Fruit fly (Drosophila melanogaster) whole organism, pupa: ENCODE data around the gene CG3626.

Source experiments
- CG10348 ChIP-seq: fragments of 200-800 bp; sonication (Bioruptor generic); IDR thresholded peaks from 2 replicates; pipeline ENCODE4 v1.3.6; 2022; ENCODE audit warnings: missing biosample characterization, missing genetic modification characterization
- CG12605 ChIP-seq: fragments of 200-800 bp; sonication (Bioruptor generic); IDR thresholded peaks from 2 replicates; pipeline ENCODE4 v1.3.6; 2022; ENCODE audit warnings: missing biosample characterization, missing genetic modification characterization
- CG13204 ChIP-seq: fragments of 200-800 bp; sonication (Bioruptor generic); optimal IDR thresholded peaks from 2 replicates; lab custom pipeline; 2018; ENCODE audit warnings: missing biosample characterization, mild to moderate bottlenecking, missing genetic modification characterization, moderate library complexity
- CG14655 ChIP-seq: fragments of 200-800 bp; sonication (Bioruptor generic); optimal IDR thresholded peaks from 3 replicates; lab custom pipeline; 2017; ENCODE audit warnings: mild to moderate bottlenecking, missing biosample characterization, missing genetic modification reagents, missing genetic modification characterization
- CG15710 ChIP-seq: fragments of 200-800 bp; sonication (Bioruptor generic); optimal IDR thresholded peaks from 2 replicates; lab custom pipeline; 2018; ENCODE audit warnings: missing biosample characterization, mild to moderate bottlenecking, missing genetic modification characterization, moderate library complexity
- CG17806 ChIP-seq: fragments of 200-800 bp; sonication (Bioruptor generic); optimal IDR thresholded peaks from 2 replicates; lab custom pipeline; 2018; ENCODE audit warnings: missing biosample characterization, mild to moderate bottlenecking, missing genetic modification characterization, moderate library complexity
- CG34367 ChIP-seq: fragments of 200-800 bp; sonication (Bioruptor generic); optimal IDR thresholded peaks from 2 replicates; lab custom pipeline; 2018; ENCODE audit warnings: missing biosample characterization, mild to moderate bottlenecking, missing genetic modification characterization
- CG4496 ChIP-seq: fragments of 200-800 bp; sonication (Bioruptor generic); IDR thresholded peaks from 3 replicates; pipeline ENCODE4 v1.3.6; 2022; ENCODE audit warnings: missing biosample characterization, missing genetic modification characterization
- CG8159 ChIP-seq: fragments of 200-800 bp; sonication (Bioruptor generic); optimal IDR thresholded peaks from 3 replicates; lab custom pipeline; 2018; ENCODE audit warnings: missing biosample characterization, mild to moderate bottlenecking, missing genetic modification characterization, moderate library complexity
- CG8301 ChIP-seq: fragments of 200-800 bp; sonication (Bioruptor generic); optimal IDR thresholded peaks from 2 replicates; lab custom pipeline; 2018; ENCODE audit warnings: missing biosample characterization, mild to moderate bottlenecking, missing genetic modification characterization
- CG9948 ChIP-seq: fragments of 200-800 bp; sonication (Bioruptor generic); optimal IDR thresholded peaks from 2 replicates; lab custom pipeline; 2018; ENCODE audit warnings: missing biosample characterization, mild to moderate bottlenecking, missing genetic modification characterization, moderate library complexity
- D1 ChIP-seq: fragments of 200-800 bp; sonication (Bioruptor generic); optimal IDR thresholded peaks from 2 replicates; lab custom pipeline; 2018; ENCODE audit warnings: missing biosample characterization, mild to moderate bottlenecking, missing genetic modification characterization, moderate library complexity
- EcR ChIP-seq: fragments of 200-800 bp; sonication (Bioruptor generic); optimal IDR thresholded peaks from 3 replicates; lab custom pipeline; 2019; ENCODE audit warnings: missing biosample characterization, missing genetic modification characterization, mild to moderate bottlenecking, moderate library complexity, missing genetic modification reagents
- Ets98B ChIP-seq: fragments of 200-800 bp; sonication (Bioruptor generic); IDR thresholded peaks from 2 replicates; pipeline ENCODE4 v1.3.6; 2022; ENCODE audit warnings: missing biosample characterization, missing genetic modification characterization
- Pif1A ChIP-seq: fragments of 200-800 bp; sonication (Bioruptor generic); optimal IDR thresholded peaks from 3 replicates; lab custom pipeline; 2016; ENCODE audit warnings: missing biosample characterization, missing genetic modification characterization
- Pif1B ChIP-seq: fragments of 200-800 bp; sonication (Bioruptor generic); optimal IDR thresholded peaks from 3 replicates; lab custom pipeline; 2016; ENCODE audit warnings: missing biosample characterization, missing genetic modification characterization
- Snoo ChIP-seq: fragments of 200-800 bp; sonication (Bioruptor generic); optimal IDR thresholded peaks from 3 replicates; lab custom pipeline; 2017; ENCODE audit warnings: missing biosample characterization, mild to moderate bottlenecking, missing genetic modification characterization, inconsistent platforms
- fd96Ca ChIP-seq: fragments of 200-800 bp; sonication (Bioruptor generic); IDR thresholded peaks from 3 replicates; pipeline ENCODE4 v1.3.6; 2022; ENCODE audit warnings: missing biosample characterization, missing genetic modification characterization
- gl ChIP-seq: fragments of 200-800 bp; sonication (Bioruptor generic); optimal IDR thresholded peaks from 2 replicates; lab custom pipeline; 2018; ENCODE audit warnings: missing biosample characterization, mild to moderate bottlenecking, missing genetic modification characterization
- rn ChIP-seq: fragments of 200-800 bp; sonication (Bioruptor generic); IDR thresholded peaks from 2 replicates; pipeline ENCODE4 v1.3.6; 2022; ENCODE audit warnings: missing biosample characterization, missing genetic modification characterization

The CG3626 gene

DNA sequence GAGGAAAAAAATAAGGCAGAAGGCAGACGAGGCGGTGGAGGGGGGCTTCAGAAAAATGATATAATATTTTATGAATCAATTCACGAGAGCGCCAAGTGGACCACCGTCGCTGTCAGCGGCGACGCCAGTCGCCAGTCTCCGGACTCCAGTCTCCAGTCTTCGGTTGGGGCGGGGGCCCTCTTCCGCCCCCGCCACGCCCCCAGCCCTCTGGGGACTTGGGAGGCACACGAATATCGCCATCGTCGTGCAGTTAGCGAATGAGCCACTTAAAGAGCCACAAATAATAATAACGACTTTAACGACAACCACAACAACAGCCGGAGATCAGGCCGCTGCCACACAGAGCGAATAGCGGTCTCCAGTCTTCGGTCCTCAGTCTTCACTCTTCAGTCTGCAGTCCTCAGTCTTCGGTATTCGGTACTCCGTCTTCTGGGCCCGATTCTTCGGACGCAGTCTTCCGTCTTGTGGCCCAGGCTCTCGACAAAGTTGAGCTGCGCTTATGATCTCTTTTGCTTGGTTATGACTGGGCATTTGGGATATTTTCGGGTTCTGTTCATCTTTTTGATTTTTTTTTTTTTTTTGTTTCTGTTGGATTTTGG lies 35.4 kb downstream of the CG3626 start:
- TF ChIP-seq Ets98B (GFP tag; lab: Robert Waterston, UW) (no peak), CG13204 (GFP tag; lab: Kevin White, UChicago) (no peak), CG12605 (GFP tag; lab: Robert Waterston, UW) (no peak), Pif1B (GFP tag; lab: Kevin White, UChicago) (no peak), CG9948 (no peak), EcR (GFP tag; lab: Kevin White, UChicago) (no peak), CG8159 (tag; lab: Kevin White, UChicago) (no peak), Pif1A (GFP tag; lab: Kevin White, UChicago) (no peak), CG34367 (tag; lab: Kevin White, UChicago) (no peak), CG15710 (no peak), D1 (no peak), CG4496 (GFP tag; lab: Robert Waterston, UW) (no peak), fd96Ca (GFP tag; lab: Robert Waterston, UW) (no peak), rn (GFP tag; lab: Robert Waterston, UW) (no peak), CG14655 (no peak)

DNA sequence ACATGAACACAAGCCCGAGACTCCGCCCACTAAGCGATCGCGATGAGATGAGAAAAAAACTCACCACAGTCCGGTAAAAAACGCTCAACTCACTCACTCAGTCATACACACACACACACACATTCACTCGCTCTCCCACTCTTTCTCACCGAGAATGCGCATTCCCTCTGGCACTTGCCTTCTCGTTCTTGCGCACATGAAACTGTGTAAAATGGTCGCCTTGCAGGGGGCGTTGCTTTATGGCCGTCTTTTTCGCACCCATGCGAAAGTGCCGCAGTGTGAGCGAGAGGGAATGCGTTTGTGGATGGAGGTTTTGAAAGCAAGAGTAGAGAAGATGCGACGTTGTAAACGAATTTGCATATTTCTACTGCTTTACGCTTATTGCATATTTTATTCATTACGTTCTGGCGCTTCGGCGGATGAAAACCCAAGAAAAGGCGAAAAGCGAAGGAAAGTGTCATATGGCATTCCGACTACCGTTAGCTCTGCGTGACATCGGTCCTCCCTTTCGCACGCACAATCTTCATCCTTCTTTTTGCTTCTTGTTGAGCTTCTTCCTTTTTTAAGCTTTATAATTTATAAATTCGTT lies 45.3 kb downstream of the CG3626 start:
- TF ChIP-seq CG8159 (tag; lab: Kevin White, UChicago) (no peak), D1 (no peak), Snoo (no peak), gl (tag; lab: Kevin White, UChicago) (no peak), Pif1A (GFP tag; lab: Kevin White, UChicago) (no peak), CG13204 (GFP tag; lab: Kevin White, UChicago) (no peak), CG9948 (no peak), CG15710 (no peak), CG34367 (tag; lab: Kevin White, UChicago) (no peak), EcR (GFP tag; lab: Kevin White, UChicago) (no peak)

DNA sequence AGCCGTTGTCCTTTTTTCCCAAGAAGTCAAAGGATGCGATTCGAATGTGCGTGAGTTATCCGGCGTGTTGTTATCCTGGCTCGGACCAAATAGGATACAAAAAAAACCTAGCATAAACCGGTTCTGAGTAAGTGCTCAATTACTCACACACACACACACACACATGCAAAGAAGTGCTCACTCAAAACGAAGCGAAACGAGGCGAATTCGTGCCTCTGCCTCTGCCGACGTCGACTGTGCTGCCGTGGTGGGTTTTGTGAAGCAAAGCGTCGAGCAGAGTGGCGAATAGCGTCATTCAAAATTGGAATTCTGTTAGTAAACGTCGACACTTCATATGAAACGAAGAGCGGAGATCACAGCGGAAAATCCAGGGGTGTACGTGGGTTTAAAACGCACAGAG lies 46.3 kb downstream of the CG3626 start, which contains the start of gene bi:
Gene bi (plus strand): TSS at position 311 of the 400 bp plus-strand sequence.
- TF ChIP-seq fd96Ca (GFP tag; lab: Robert Waterston, UW) (no peak), CG14655 (no peak), Pif1A (GFP tag; lab: Kevin White, UChicago) (no peak), CG12605 (GFP tag; lab: Robert Waterston, UW) (no peak), Ets98B (GFP tag; lab: Robert Waterston, UW) (no peak), rn (GFP tag; lab: Robert Waterston, UW) (no peak), EcR (GFP tag; lab: Kevin White, UChicago) (no peak), CG15710 (no peak), Pif1B (GFP tag; lab: Kevin White, UChicago) (no peak), Snoo (no peak), CG13204 (GFP tag; lab: Kevin White, UChicago) (no peak), CG4496 (GFP tag; lab: Robert Waterston, UW) (no peak), CG9948 (no peak), CG34367 (tag; lab: Kevin White, UChicago) (no peak), CG8159 (tag; lab: Kevin White, UChicago) (no peak), CG17806 (tag; lab: Kevin White, UChicago) (no peak), CG8301 (tag; lab: Kevin White, UChicago) (no peak), CG10348 (GFP tag; lab: Robert Waterston, UW) (no peak)

DNA sequence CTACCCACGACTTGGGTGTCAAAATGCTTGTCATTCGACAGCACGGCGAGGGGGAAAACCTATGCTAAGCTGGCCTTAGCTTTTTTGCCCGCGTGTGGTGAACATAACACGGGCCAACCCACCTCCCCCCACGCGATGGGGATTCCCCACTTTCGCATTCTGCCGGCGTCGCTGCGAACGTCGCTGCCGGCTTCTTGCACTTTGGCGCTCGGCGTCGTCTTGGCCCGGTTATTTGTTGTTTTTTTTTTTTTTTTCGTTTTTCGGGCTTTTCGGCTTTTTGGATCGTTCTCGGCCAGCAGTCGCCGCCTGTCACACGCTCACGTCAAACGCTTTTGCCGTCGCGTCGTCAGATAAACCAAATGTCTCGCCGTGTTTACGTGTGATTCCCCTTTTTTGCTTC lies 46.9 kb downstream of the CG3626 start:
- TF ChIP-seq Pif1A (GFP tag; lab: Kevin White, UChicago): no peak
- TF ChIP-seq CG13204 (GFP tag; lab: Kevin White, UChicago): no peak
- TF ChIP-seq rn (GFP tag; lab: Robert Waterston, UW): no peak
- TF ChIP-seq CG8301 (tag; lab: Kevin White, UChicago): no peak
- no peak for TF ChIP-seq Ets98B (GFP tag; lab: Robert Waterston, UW)
- TF ChIP-seq CG8159 (tag; lab: Kevin White, UChicago): no peak
- no peak for TF ChIP-seq CG10348 (GFP tag; lab: Robert Waterston, UW)
- TF ChIP-seq CG17806 (tag; lab: Kevin White, UChicago): no peak
- TF ChIP-seq CG14655: no peak
- no peak for TF ChIP-seq CG34367 (tag; lab: Kevin White, UChicago)
- TF ChIP-seq CG12605 (GFP tag; lab: Robert Waterston, UW): no peak
- TF ChIP-seq CG9948: no peak
- TF ChIP-seq D1: no peak
- TF ChIP-seq CG4496 (GFP tag; lab: Robert Waterston, UW): no peak
- TF ChIP-seq EcR (GFP tag; lab: Kevin White, UChicago): no peak
- TF ChIP-seq Pif1B (GFP tag; lab: Kevin White, UChicago): no peak

DNA sequence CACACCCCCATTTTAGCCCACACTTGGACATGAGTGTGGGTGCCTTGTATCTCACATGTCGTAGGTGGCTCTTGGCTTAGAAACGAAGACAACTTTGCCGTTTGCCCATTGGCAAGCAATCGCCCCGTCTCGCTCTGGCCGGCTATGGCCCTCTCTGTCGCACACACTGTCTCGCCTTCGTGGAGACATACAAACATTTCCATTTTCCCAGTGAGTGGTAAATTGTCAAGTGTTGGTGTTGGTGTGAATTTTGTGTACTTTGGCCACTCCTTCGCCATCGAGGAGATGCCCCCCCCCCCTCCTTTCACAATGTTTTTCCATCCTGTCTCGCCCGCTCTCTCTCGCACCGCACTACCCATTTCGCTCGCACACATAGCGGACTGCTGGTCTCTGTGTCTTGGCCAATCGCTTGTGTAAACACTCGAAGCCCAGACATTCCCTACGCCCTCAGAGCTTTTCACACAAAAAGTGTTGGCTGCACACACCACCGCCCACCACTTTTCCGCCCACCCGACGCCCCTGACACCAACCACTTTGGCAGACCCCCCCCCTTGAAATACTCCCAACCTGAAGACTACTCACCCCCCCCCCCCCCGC lies 54.0 kb downstream of the CG3626 start:
- no peak for TF ChIP-seq CG9948
- no peak for TF ChIP-seq CG8301 (tag; lab: Kevin White, UChicago)
- TF ChIP-seq Pif1A (GFP tag; lab: Kevin White, UChicago): no peak
- no peak for TF ChIP-seq Ets98B (GFP tag; lab: Robert Waterston, UW)
- TF ChIP-seq EcR (GFP tag; lab: Kevin White, UChicago): no peak
- no peak for TF ChIP-seq gl (tag; lab: Kevin White, UChicago)
- no peak for TF ChIP-seq rn (GFP tag; lab: Robert Waterston, UW)
- no peak for TF ChIP-seq CG13204 (GFP tag; lab: Kevin White, UChicago)
- TF ChIP-seq CG4496 (GFP tag; lab: Robert Waterston, UW): no peak
- TF ChIP-seq Pif1B (GFP tag; lab: Kevin White, UChicago): no peak
- no peak for TF ChIP-seq CG34367 (tag; lab: Kevin White, UChicago)
- TF ChIP-seq CG10348 (GFP tag; lab: Robert Waterston, UW): no peak
- no peak for TF ChIP-seq CG12605 (GFP tag; lab: Robert Waterston, UW)
- no peak for TF ChIP-seq CG15710
- no peak for TF ChIP-seq CG17806 (tag; lab: Kevin White, UChicago)
- no peak for TF ChIP-seq CG14655
- TF ChIP-seq D1: no peak
- no peak for TF ChIP-seq fd96Ca (GFP tag; lab: Robert Waterston, UW)
- TF ChIP-seq CG8159 (tag; lab: Kevin White, UChicago): no peak
